Worm (Caenorhabditis elegans) whole organism, late embryonic: Measurements from ENCODE around the gene fbxc-53.

Source experiments
- K09A11.1 ChIP-seq: sonication (generic microtip); optimal IDR thresholded peaks from 2 replicates; lab custom pipeline; 2017; ENCODE audit warnings: antibody characterized with exemption, mild to moderate bottlenecking, missing genetic modification characterization, missing compliant biosample characterization; ENCODE audit not compliant: insufficient read depth
- ceh-19 ChIP-seq: fragments of 200-800 bp; sonication (Bioruptor generic); optimal IDR thresholded peaks from 2 replicates; lab custom pipeline; 2018; ENCODE audit warnings: mild to moderate bottlenecking, missing genetic modification characterization, missing compliant biosample characterization
- ceh-2 ChIP-seq: sonication (generic microtip); optimal IDR thresholded peaks from 2 replicates; lab custom pipeline; 2016; ENCODE audit warnings: missing genotype, missing genetic modification characterization, missing compliant biosample characterization
- hlh-30 ChIP-seq: sonication (generic microtip); optimal IDR thresholded peaks from 2 replicates; lab custom pipeline; 2017; ENCODE audit warnings: antibody characterized with exemption, missing genetic modification characterization, missing compliant biosample characterization; ENCODE audit not compliant: insufficient read depth
- nfya-1 ChIP-seq: sonication (generic microtip); optimal IDR thresholded peaks from 2 replicates; lab custom pipeline; 2017; ENCODE audit warnings: missing genetic modification characterization, mild to moderate bottlenecking, missing compliant biosample characterization, antibody characterized with exemption, moderate library complexity
- nhr-11 ChIP-seq: fragments of 150-350 bp; optimal IDR thresholded peaks from 2 replicates; lab custom pipeline; 2014; ENCODE audit warnings: missing biosample characterization, missing genetic modification characterization
- nhr-232 ChIP-seq: sonication (generic microtip); optimal IDR thresholded peaks from 2 replicates; lab custom pipeline; 2016; ENCODE audit warnings: missing genetic modification characterization, missing compliant biosample characterization
- odd-2 ChIP-seq: sonication (generic microtip); optimal IDR thresholded peaks from 2 replicates; lab custom pipeline; 2017; ENCODE audit warnings: antibody characterized with exemption, mild to moderate bottlenecking, missing genetic modification characterization, missing compliant biosample characterization

DNA sequence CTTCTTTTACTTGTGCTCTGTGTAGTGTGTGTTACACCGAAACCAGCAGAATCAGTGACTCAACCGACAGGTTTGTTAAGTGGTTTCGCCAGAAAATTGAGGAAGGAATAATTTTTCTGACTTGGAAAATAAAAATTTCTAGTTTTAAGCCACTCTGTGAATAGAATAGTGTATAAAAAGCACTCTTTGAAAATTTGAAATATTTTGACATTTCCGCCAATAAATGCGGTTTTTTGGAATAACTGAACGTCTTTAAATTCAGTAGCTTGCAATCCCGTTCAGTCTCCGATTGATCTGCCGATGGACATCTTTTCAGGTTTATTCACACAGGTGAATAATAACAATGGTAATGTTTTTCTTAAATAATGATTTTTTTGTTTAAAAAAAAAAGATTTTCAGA, 46.6 kb upstream of the fbxc-53 start, which contains the start of gene F19B10.3:
- TF ChIP-seq nfya-1 (tag; lab: Kevin White, UChicago) = no peak
- TF ChIP-seq odd-2 (tag; lab: Kevin White, UChicago) = no peak
- TF ChIP-seq K09A11.1 = no peak
- no peak for TF ChIP-seq nhr-11 (tag; lab: Kevin White, UChicago)
- no peak for TF ChIP-seq ceh-2
- no peak for TF ChIP-seq ceh-19 (GFP tag; lab: Kevin White, UChicago)
- TF ChIP-seq nhr-232 (tag; lab: Kevin White, UChicago) = no peak
- no peak for TF ChIP-seq hlh-30 (tag; lab: Kevin White, UChicago)
